Fruit fly (Drosophila melanogaster): ENCODE measurements around the gene yem.

The yem gene

DNA sequence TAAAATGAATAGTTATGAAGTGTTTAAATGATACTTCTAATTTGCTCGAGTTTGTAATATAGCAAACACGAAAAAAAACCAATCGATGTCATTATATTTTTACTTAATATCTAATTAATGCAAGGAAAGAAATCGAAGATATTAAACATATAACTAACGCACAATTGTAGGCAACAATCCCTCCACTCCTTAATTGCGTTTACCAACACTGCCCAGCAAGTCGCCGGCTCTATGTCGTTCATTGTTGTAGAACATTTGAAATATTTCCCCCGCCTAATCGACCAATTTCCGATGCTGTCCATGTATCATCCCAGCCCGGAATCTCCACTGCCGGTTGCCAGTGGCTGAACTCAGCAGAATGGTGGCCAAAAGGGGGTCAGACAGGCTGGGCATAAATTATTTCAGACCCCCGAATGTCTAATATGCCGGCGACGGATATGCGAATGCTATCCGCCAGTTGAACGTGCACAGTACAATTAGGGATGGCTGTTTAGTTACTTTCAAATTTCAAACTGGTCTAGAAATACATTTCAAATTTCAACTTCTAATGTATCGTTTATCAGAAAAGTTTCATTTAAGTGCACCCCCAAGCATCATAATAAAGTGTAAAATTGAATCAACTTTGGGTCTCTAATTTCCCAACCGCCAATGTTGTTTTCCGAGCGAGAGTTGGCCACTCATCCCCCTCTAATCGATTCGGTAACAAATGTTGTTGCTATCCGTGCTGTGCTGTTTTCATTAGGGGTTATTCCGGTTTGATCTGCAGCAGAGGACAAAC lies 54.1 kb downstream of the yem start (continued):
- peak; percentile 22 for TF ChIP-seq Hand (GFP tag; optimal IDR thresholded peaks at IDR 0.05)
- TF ChIP-seq CG17361 (GFP tag; IDR thresholded peaks at IDR 0.05), result peak; percentile 32; the same call in 1 of the 3 replicates
- TF ChIP-seq CG14014 (GFP tag; IDR thresholded peaks at IDR 0.05), result peak; percentile 40; the same call in 1 of the 2 replicates
- peak; percentile 29 for TF ChIP-seq corto (GFP tag; optimal IDR thresholded peaks at IDR 0.05)
- peak; percentile 3 for TF ChIP-seq CG14710 (tag; optimal IDR thresholded peaks at IDR 0.05)
- peak; percentile 11 for TF ChIP-seq CG13624 (GFP tag; optimal IDR thresholded peaks at IDR 0.05)
- TF ChIP-seq CG7556 (GFP tag; optimal IDR thresholded peaks at IDR 0.05), result peak; percentile 57
- peak; percentile 25 for TF ChIP-seq CHES-1-like (GFP tag; optimal IDR thresholded peaks at IDR 0.05)
- TF ChIP-seq lola (GFP tag; optimal IDR thresholded peaks at IDR 0.05), result peak in 1 of 3 experiments; percentile 6
- TF ChIP-seq Xbp1 (GFP tag; optimal IDR thresholded peaks at IDR 0.05), result peak; percentile 7
- peak; percentile 34 for TF ChIP-seq CG30403 (GFP tag; optimal IDR thresholded peaks at IDR 0.05)
- TF ChIP-seq CG30431 (GFP tag; optimal IDR thresholded peaks at IDR 0.05), result no peak
- peak; percentile 64 for TF ChIP-seq row (GFP tag; IDR thresholded peaks at IDR 0.05)
- peak; percentile 31; the same call in 1 of the 2 replicates for TF ChIP-seq CG9215 (GFP tag; IDR thresholded peaks at IDR 0.05)
- TF ChIP-seq CG11398 (GFP tag; optimal IDR thresholded peaks at IDR 0.05), result peak; percentile 35
- peak; percentile 16 for TF ChIP-seq unpg (GFP tag; optimal IDR thresholded peaks at IDR 0.05)
- peak; percentile 72 for TF ChIP-seq Rfx (GFP tag; IDR thresholded peaks at IDR 0.05)
- TF ChIP-seq CG13894 (tag; optimal IDR thresholded peaks at IDR 0.05), result peak; percentile 32
- no peak for TF ChIP-seq Camta (GFP tag; optimal IDR thresholded peaks at IDR 0.05)
- TF ChIP-seq pum (GFP tag; optimal IDR thresholded peaks at IDR 0.05), result no peak
- peak; percentile 61 for TF ChIP-seq CG1603 (tag; optimal IDR thresholded peaks at IDR 0.05)
- no peak for TF ChIP-seq gcm2 (GFP tag; optimal IDR thresholded peaks at IDR 0.05)
- TF ChIP-seq Hmx (GFP tag; optimal IDR thresholded peaks at IDR 0.05), result no peak
- peak; percentile 36 for TF ChIP-seq cwo (GFP tag; optimal IDR thresholded peaks at IDR 0.05)
- TF ChIP-seq CG11504 (tag; optimal IDR thresholded peaks at IDR 0.05), result peak; percentile 67
- TF ChIP-seq pan (optimal IDR thresholded peaks at IDR 0.05), result no peak
- peak in 1 of 2 experiments; percentile 68 for TF ChIP-seq pan (GFP tag; optimal IDR thresholded peaks at IDR 0.05 in 1 of 2, IDR thresholded peaks at IDR 0.05 in 1 of 2)
- TF ChIP-seq CG12155 (GFP tag; optimal IDR thresholded peaks at IDR 0.05), result no peak
- no peak for TF ChIP-seq Six4 (GFP tag; optimal IDR thresholded peaks at IDR 0.05)
- no peak for TF ChIP-seq pho (GFP tag; optimal IDR thresholded peaks at IDR 0.05)
- peak; percentile 19 for TF ChIP-seq Antp (GFP tag; optimal IDR thresholded peaks at IDR 0.05)

All from whole organism, embryonic.